Fruit fly (Drosophila melanogaster): ENCODE measurements around the gene Pmi.
A peak's percentile ranks its signal among the peaks of the same experiment; 100 is the strongest.

Gene Pmi

dm6 chr3L:5808101-5808433, 28.2 kb downstream of the Pmi start (continued):
- no peak for TF ChIP-seq CG11085 (GFP tag; IDR thresholded peaks at IDR 0.05)
- peak; percentile 35; the same call in 1 of the 3 replicates for TF ChIP-seq tgo (GFP tag; IDR thresholded peaks at IDR 0.05)
- TF ChIP-seq Eip74EF (GFP tag; optimal IDR thresholded peaks at IDR 0.05), result peak in 1 of 2 experiments; percentile 1
- TF ChIP-seq grn (GFP tag; optimal IDR thresholded peaks at IDR 0.05), result no peak
- no peak for TF ChIP-seq Doc3 (GFP tag; IDR thresholded peaks at IDR 0.05; ENCODE audit: partially characterized antibody)
- no peak for TF ChIP-seq CG3847 (GFP tag; IDR thresholded peaks at IDR 0.05)
- TF ChIP-seq slou (GFP tag; optimal IDR thresholded peaks at IDR 0.05), result no peak
- TF ChIP-seq CG11093 (GFP tag; IDR thresholded peaks at IDR 0.05), result no peak
- peak; percentile 29 to 54 for TF ChIP-seq bsh (GFP tag; optimal IDR thresholded peaks at IDR 0.05)
- TF ChIP-seq bbx (GFP tag; IDR thresholded peaks at IDR 0.05; ENCODE audit: partially characterized antibody), result no peak
- no peak for TF ChIP-seq CrebB (tag; optimal IDR thresholded peaks at IDR 0.05)
- no peak for TF ChIP-seq otp (GFP tag; IDR thresholded peaks at IDR 0.05)
- peak; percentile 35 for TF ChIP-seq Xbp1 (GFP tag; optimal IDR thresholded peaks at IDR 0.05)
- TF ChIP-seq CG13624 (GFP tag; optimal IDR thresholded peaks at IDR 0.05), result no peak
- TF ChIP-seq insv (GFP tag; optimal IDR thresholded peaks at IDR 0.05), result no peak
- TF ChIP-seq CoRest (tag; optimal IDR thresholded peaks at IDR 0.05), result peak; percentile 42
- no peak for TF ChIP-seq CG5180 (GFP tag; optimal IDR thresholded peaks at IDR 0.05)
- TF ChIP-seq CG9215 (GFP tag; IDR thresholded peaks at IDR 0.05), result peak; percentile 23; the same call in 1 of the 2 replicates
- TF ChIP-seq hkb (optimal IDR thresholded peaks at IDR 0.05), result no peak
- TF ChIP-seq hkb (GFP tag; IDR thresholded peaks at IDR 0.05), result no peak
- TF ChIP-seq CG15269 (tag; optimal IDR thresholded peaks at IDR 0.05), result peak; percentile 33
- peak; percentile 34 for TF ChIP-seq Dip3 (GFP tag; optimal IDR thresholded peaks at IDR 0.05)
- peak; percentile 39 for TF ChIP-seq grau (tag; optimal IDR thresholded peaks at IDR 0.05)
- peak; percentile 1 for TF ChIP-seq fd3F (GFP tag; optimal IDR thresholded peaks at IDR 0.05)
- no peak for TF ChIP-seq so (GFP tag; IDR thresholded peaks at IDR 0.05)
- TF ChIP-seq cas (GFP tag; IDR thresholded peaks at IDR 0.05), result no peak
- no peak for TF ChIP-seq Bdp1 (GFP tag; optimal IDR thresholded peaks at IDR 0.05)
- TF ChIP-seq tna (GFP tag; IDR thresholded peaks at IDR 0.05; ENCODE audit: partially characterized antibody), result no peak
- TF ChIP-seq Side (GFP tag; optimal IDR thresholded peaks at IDR 0.05), result peak; percentile 10
- TF ChIP-seq CG31441 (GFP tag; IDR thresholded peaks at IDR 0.05), result no peak
- TF ChIP-seq seq (GFP tag; IDR thresholded peaks at IDR 0.05), result no peak
- peak; percentile 17 for TF ChIP-seq CG8924 (tag; optimal IDR thresholded peaks at IDR 0.05)
- no peak for TF ChIP-seq kay (GFP tag; optimal IDR thresholded peaks at IDR 0.05)
- TF ChIP-seq unpg (GFP tag; optimal IDR thresholded peaks at IDR 0.05), result peak; percentile 45
- TF ChIP-seq CG17359 (tag; optimal IDR thresholded peaks at IDR 0.05), result peak; percentile 41
- no peak for TF ChIP-seq scrt (GFP tag; optimal IDR thresholded peaks at IDR 0.05)
- TF ChIP-seq oc (tag; optimal IDR thresholded peaks at IDR 0.05), result no peak
- TF ChIP-seq bcd (GFP tag; optimal IDR thresholded peaks at IDR 0.05), result peak; percentile 28
- TF ChIP-seq fd96Cb (tag; optimal IDR thresholded peaks at IDR 0.05), result no peak
- no peak for TF ChIP-seq az2 (GFP tag; optimal IDR thresholded peaks at IDR 0.05)
- peak; percentile 40 for TF ChIP-seq BtbVII (GFP tag; optimal IDR thresholded peaks at IDR 0.05)
- no peak for TF ChIP-seq CG42726 (GFP tag; IDR thresholded peaks at IDR 0.05; ENCODE audit: partially characterized antibody)
- 0 out of 2 replicates have a peak, but pooled peaks have one; percentile 10 for TF ChIP-seq CG4404 (GFP tag; IDR thresholded peaks at IDR 0.05)
- TF ChIP-seq CG5245 (GFP tag; optimal IDR thresholded peaks at IDR 0.05), result no peak
- TF ChIP-seq Dref (GFP tag; IDR thresholded peaks at IDR 0.05), result no peak
- TF ChIP-seq CG6689 (GFP tag; IDR thresholded peaks at IDR 0.05), result peak; percentile 26; the same call in 1 of the 2 replicates
- TF ChIP-seq CG6654 (GFP tag; optimal IDR thresholded peaks at IDR 0.05), result peak; percentile 1
- peak; percentile 14 for TF ChIP-seq CG9727 (GFP tag; optimal IDR thresholded peaks at IDR 0.05)
- peak; percentile 44 for TF ChIP-seq CG3281 (GFP tag; optimal IDR thresholded peaks at IDR 0.05)
- no peak for TF ChIP-seq ham (GFP tag; IDR thresholded peaks at IDR 0.05)
- no peak for TF ChIP-seq CG8765 (GFP tag; IDR thresholded peaks at IDR 0.05)

Measured in whole organism, embryonic.